Worm (Caenorhabditis elegans): ENCODE data around the gene daf-18.

DNA sequence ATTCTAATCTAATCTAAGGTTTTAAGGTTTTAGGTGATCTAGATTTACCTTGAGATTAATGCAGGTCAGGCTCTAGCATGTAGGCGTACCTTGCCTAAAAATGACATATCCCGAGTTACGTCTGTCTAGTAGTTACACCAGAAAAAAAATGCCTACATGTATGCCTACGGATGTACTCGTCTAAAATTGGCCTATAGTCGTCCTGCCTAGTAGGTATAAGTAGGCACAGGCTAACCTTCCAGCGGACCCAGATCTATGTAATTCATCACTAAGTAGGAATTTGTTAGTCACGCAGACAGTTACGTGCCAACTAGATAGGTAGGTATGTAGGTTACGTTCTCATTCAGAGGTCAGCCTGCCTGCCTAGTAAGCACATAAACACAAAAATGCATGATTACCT lies 42.3 kb upstream of the daf-18 start:
- no peak for TF ChIP-seq ama-1 (optimal IDR thresholded peaks at IDR 0.05)
- TF ChIP-seq B0310.2 (tag; optimal IDR thresholded peaks at IDR 0.05) = no peak
- TF ChIP-seq hmg-4 (GFP tag; optimal IDR thresholded peaks at IDR 0.05) = no peak
- no peak for TF ChIP-seq ets-7 (tag; optimal IDR thresholded peaks at IDR 0.05)
- no peak for TF ChIP-seq flt-1 (GFP tag; IDR thresholded peaks at IDR 0.05)
- TF ChIP-seq tra-4 (tag; optimal IDR thresholded peaks at IDR 0.05) = no peak
- no peak for TF ChIP-seq aly-1 (tag; optimal IDR thresholded peaks at IDR 0.05)
- TF ChIP-seq tbx-37 (GFP tag; conservative IDR thresholded peaks at IDR 0.05) = no peak

Measured in whole organism, early embryonic.